Worm (Caenorhabditis elegans) whole organism, L3 larva: ENCODE results near the gene emb-1.

Experiments used
- R02D3.7 ChIP-seq: fragments of 150-350 bp; optimal IDR thresholded peaks from 2 replicates; lab custom pipeline; 2014; ENCODE audit warnings: missing biosample characterization, missing genetic modification characterization
- ama-1 ChIP-seq: fragments of 150-350 bp; optimal IDR thresholded peaks from 2 replicates; lab custom pipeline; 2018
- ceh-16 ChIP-seq: sonication (generic microtip); optimal IDR thresholded peaks from 2 replicates; lab custom pipeline; 2017; ENCODE audit warnings: missing biosample characterization, missing genetic modification characterization
- ceh-28 ChIP-seq: fragments of 150-350 bp; optimal IDR thresholded peaks from 2 replicates; lab custom pipeline; 2014; ENCODE audit warnings: missing biosample characterization, missing genetic modification reagents, missing genetic modification characterization
- ceh-82 ChIP-seq: fragments of 150-350 bp; optimal IDR thresholded peaks from 2 replicates; lab custom pipeline; 2014; ENCODE audit warnings: missing biosample characterization, missing genetic modification characterization
- ceh-9 ChIP-seq: sonication (generic microtip); optimal IDR thresholded peaks from 2 replicates; lab custom pipeline; 2018; ENCODE audit warnings: missing biosample characterization, missing genetic modification characterization
- daf-12 ChIP-seq: fragments of 150-350 bp; optimal IDR thresholded peaks from 2 replicates; lab custom pipeline; 2014; ENCODE audit warnings: missing biosample characterization, missing genetic modification reagents, missing genetic modification characterization
- egl-27 ChIP-seq: sonication (generic microtip); optimal IDR thresholded peaks from 4 replicates; lab custom pipeline; 2017; ENCODE audit warnings: missing biosample characterization, missing genetic modification reagents, missing genetic modification characterization
- elt-1 ChIP-seq: fragments of 150-350 bp; optimal IDR thresholded peaks from 2 replicates; lab custom pipeline; 2014; ENCODE audit warnings: missing biosample characterization, missing genetic modification characterization
- elt-2 ChIP-seq: sonication (generic microtip); optimal IDR thresholded peaks from 2 replicates; lab custom pipeline; 2016; ENCODE audit warnings: missing genetic modification reagents, mild to moderate bottlenecking, missing genetic modification characterization, missing compliant biosample characterization
- elt-3 ChIP-seq, 3 experiments: fragments of 150-350 bp in 1 of 3; sonication (generic microtip) in 2 of 3; optimal IDR thresholded peaks; 2 replicates in 2 of 3; 4 replicates in 1 of 3; lab custom pipeline; 2014 to 2017; ENCODE audit warnings: missing biosample characterization in 3 of 3, missing genetic modification characterization in 3 of 3
- eor-1 ChIP-seq, 2 experiments: fragments of 150-350 bp; optimal IDR thresholded peaks; 2 replicates each; lab custom pipeline; 2014 to 2018; ENCODE audit warnings: missing biosample characterization in 2 of 2, missing genetic modification characterization in 2 of 2
- fkh-10 ChIP-seq: sonication (generic microtip); optimal IDR thresholded peaks from 2 replicates; lab custom pipeline; 2017; ENCODE audit warnings: missing biosample characterization, missing genetic modification reagents, missing genetic modification characterization
- fkh-2 ChIP-seq: fragments of 150-350 bp; optimal IDR thresholded peaks from 2 replicates; lab custom pipeline; 2014; ENCODE audit warnings: missing biosample characterization, missing genetic modification reagents, missing genetic modification characterization
- fos-1 ChIP-seq: fragments of 150-350 bp; optimal IDR thresholded peaks from 2 replicates; lab custom pipeline; 2014; ENCODE audit warnings: missing biosample characterization, missing genetic modification characterization
- lin-15B ChIP-seq: fragments of 150-350 bp; optimal IDR thresholded peaks from 2 replicates; lab custom pipeline; 2014; ENCODE audit warnings: missing biosample characterization, missing genetic modification characterization
- lin-39 ChIP-seq: fragments of 150-350 bp; optimal IDR thresholded peaks from 2 replicates; lab custom pipeline; 2018; ENCODE audit warnings: missing biosample characterization, missing genetic modification reagents, missing genetic modification characterization
- lsy-12 ChIP-seq: sonication (generic microtip); optimal IDR thresholded peaks from 2 replicates; lab custom pipeline; 2016; ENCODE audit warnings: mild to moderate bottlenecking, missing genetic modification characterization, missing compliant biosample characterization
- mdl-1 ChIP-seq: fragments of 150-350 bp; optimal IDR thresholded peaks from 2 replicates; lab custom pipeline; 2014; ENCODE audit warnings: missing biosample characterization, missing genetic modification characterization
- mml-1 ChIP-seq: fragments of 150-350 bp; sonication (generic microtip); optimal IDR thresholded peaks from 3 replicates; lab custom pipeline; 2014; ENCODE audit warnings: missing biosample characterization, missing genetic modification characterization
- nfya-1 ChIP-seq: sonication (generic microtip); optimal IDR thresholded peaks from 2 replicates; lab custom pipeline; 2017; ENCODE audit warnings: missing genetic modification characterization, mild to moderate bottlenecking, missing compliant biosample characterization, antibody characterized with exemption, moderate library complexity; ENCODE audit not compliant: insufficient read depth
- nhr-23 ChIP-seq: fragments of 150-350 bp; optimal IDR thresholded peaks from 2 replicates; lab custom pipeline; 2014; ENCODE audit warnings: missing biosample characterization, missing genetic modification reagents, missing genetic modification characterization
- nhr-25 ChIP-seq: sonication (generic microtip); optimal IDR thresholded peaks from 2 replicates; lab custom pipeline; 2017; ENCODE audit warnings: missing biosample characterization, missing genetic modification characterization
- nhr-43 ChIP-seq: sonication (generic microtip); optimal IDR thresholded peaks from 2 replicates; lab custom pipeline; 2016; ENCODE audit warnings: mild to moderate bottlenecking, missing genetic modification characterization, missing compliant biosample characterization; ENCODE audit not compliant: poor library complexity, severe bottlenecking
- nhr-76 ChIP-seq: fragments of 150-350 bp; sonication (generic microtip); optimal IDR thresholded peaks from 5 replicates; lab custom pipeline; 2014; ENCODE audit warnings: missing biosample characterization, missing genetic modification characterization
- pha-4 ChIP-seq: fragments of 150-350 bp; optimal IDR thresholded peaks from 2 replicates; lab custom pipeline; 2014; ENCODE audit warnings: missing biosample characterization, missing genetic modification reagents, missing genetic modification characterization
- pqm-1 ChIP-seq: fragments of 150-350 bp; optimal IDR thresholded peaks from 2 replicates; lab custom pipeline; 2017; ENCODE audit warnings: missing biosample characterization, missing genetic modification characterization, inconsistent platforms
- sea-2 ChIP-seq: fragments of 150-350 bp; sonication (generic microtip); optimal IDR thresholded peaks from 4 replicates; lab custom pipeline; 2014; ENCODE audit warnings: missing biosample characterization, missing genetic modification reagents, missing genetic modification characterization
- skn-1 ChIP-seq: fragments of 150-350 bp; optimal IDR thresholded peaks from 2 replicates; lab custom pipeline; 2014; ENCODE audit warnings: missing biosample characterization, missing genetic modification characterization
- tbx-2 ChIP-seq: sonication (generic microtip); optimal IDR thresholded peaks from 2 replicates; lab custom pipeline; 2016; ENCODE audit warnings: mild to moderate bottlenecking, missing genetic modification characterization, missing compliant biosample characterization
- unc-39 ChIP-seq: sonication (generic microtip); optimal IDR thresholded peaks from 4 replicates; lab custom pipeline; 2017; ENCODE audit warnings: missing biosample characterization, missing genetic modification characterization
- zag-1 ChIP-seq: fragments of 150-350 bp; optimal IDR thresholded peaks from 2 replicates; lab custom pipeline; 2014; ENCODE audit warnings: missing biosample characterization, missing genetic modification characterization
- ztf-11 ChIP-seq: fragments of 150-350 bp; optimal IDR thresholded peaks from 2 replicates; lab custom pipeline; 2014; ENCODE audit warnings: missing biosample characterization, missing genetic modification characterization
- ztf-4 ChIP-seq: fragments of 150-350 bp; optimal IDR thresholded peaks from 2 replicates; lab custom pipeline; 2014; ENCODE audit warnings: missing biosample characterization, missing genetic modification characterization

emb-1 gene

ce11 chrIII:5158674-5159073 is 14.6 kb upstream of the emb-1 start, which contains the start of gene oxy-4:
TSS of gene oxy-4 (minus strand) at chrIII:5158774.
- TF ChIP-seq fkh-2 (tag; lab: Kevin White, UChicago) (no peak), unc-39 (tag; lab: Kevin White, UChicago) (no peak), ceh-9 (no peak), pha-4 (tag; lab: Kevin White, UChicago) (no peak), ceh-16 (tag; lab: Kevin White, UChicago) (no peak), daf-12 (tag; lab: Kevin White, UChicago) (no peak), fos-1 (tag; lab: Kevin White, UChicago) (no peak), lsy-12 (no peak), pqm-1 (tag; lab: Kevin White, UChicago) (no peak), ztf-4 (tag; lab: Kevin White, UChicago) (no peak), nhr-25 (tag; lab: Kevin White, UChicago) (no peak), eor-1 (tag; optimal IDR thresholded peaks at IDR 0.05; lab: Kevin White, UChicago) (no peak), nhr-76 (tag; lab: Kevin White, UChicago) (no peak), mdl-1 (no peak), zag-1 (tag; lab: Kevin White, UChicago) (no peak), nhr-43 (tag; lab: Kevin White, UChicago) (no peak), ztf-11 (tag; lab: Kevin White, UChicago) (no peak), ceh-28 (tag; lab: Kevin White, UChicago) (no peak)

ce11 chrIII:5159505-5159904 is 13.7 kb upstream of the emb-1 start, which contains the start of gene T10F2.5:
TSS of gene T10F2.5 (minus strand) at chrIII:5159605.
- TF ChIP-seq zag-1 (tag; lab: Kevin White, UChicago) (no peak), nhr-23 (peak; percentile 0), fos-1 (tag; lab: Kevin White, UChicago) (no peak), nhr-43 (tag; lab: Kevin White, UChicago) (peak; percentile 9), elt-3 (tag; optimal IDR thresholded peaks at IDR 0.05; lab: Kevin White, UChicago) (no peak)

- TF ChIP-seq fos-1 (tag; lab: Kevin White, UChicago) (no peak), lin-15B (tag; lab: Kevin White, UChicago) (no peak), mml-1 (tag; lab: Kevin White, UChicago) (no peak)
- TF ChIP-seq, all 47 proteins: peak for 0
Measured at ce11 chrIII:5160803-5161202, 12.4 kb upstream of the emb-1 start.

- TF ChIP-seq ceh-28 (tag; lab: Kevin White, UChicago) (no peak), lin-15B (tag; lab: Kevin White, UChicago) (peak; percentile 37), nhr-25 (tag; lab: Kevin White, UChicago) (peak; percentile 52), ama-1 (lab: Kevin White, UChicago) (peak; percentile 75), fos-1 (tag; lab: Kevin White, UChicago) (no peak), nfya-1 (tag; lab: Kevin White, UChicago) (peak; percentile 36), tbx-2 (no peak), mdl-1 (no peak), pha-4 (tag; lab: Kevin White, UChicago) (peak; percentile 4), R02D3.7 (tag; lab: Kevin White, UChicago) (no peak), skn-1 (tag; lab: Kevin White, UChicago) (no peak)
Measured at ce11 chrIII:5162820-5163631, 10.2 kb upstream of the emb-1 start, which contains the start of gene gars-1. TSS of gene gars-1 (minus strand) at chrIII:5163627.

ce11 chrIII:5165211-5165610 is 8.0 kb upstream of the emb-1 start, which contains the start of gene T10F2.2:
TSS of gene T10F2.2 (minus strand) at chrIII:5165311.
- TF ChIP-seq ceh-82 (tag; lab: Kevin White, UChicago), result no peak
- TF ChIP-seq sea-2 (GFP tag; lab: Kevin White, UChicago), result no peak
- TF ChIP-seq fkh-10 (GFP tag; lab: Kevin White, UChicago), result no peak
- no peak for TF ChIP-seq zag-1 (tag; lab: Kevin White, UChicago)
- TF ChIP-seq pqm-1 (tag; lab: Kevin White, UChicago), result no peak
- no peak for TF ChIP-seq lin-39 (tag; lab: Kevin White, UChicago)
- TF ChIP-seq fkh-2 (tag; lab: Kevin White, UChicago), result no peak
- TF ChIP-seq eor-1 (tag; optimal IDR thresholded peaks at IDR 0.05; lab: Kevin White, UChicago), result no peak
- no peak for TF ChIP-seq elt-2 (tag; lab: Kevin White, UChicago)
- TF ChIP-seq elt-1 (tag; lab: Kevin White, UChicago), result no peak
- no peak for TF ChIP-seq ceh-28 (tag; lab: Kevin White, UChicago)
- TF ChIP-seq egl-27 (tag; lab: Kevin White, UChicago), result no peak
- no peak for TF ChIP-seq ceh-16 (tag; lab: Kevin White, UChicago)
